Worm (Caenorhabditis elegans) whole organism, L1 larva: ENCODE measurements around the gene Y15E3A.4.
A peak's percentile ranks its signal among the peaks of the same experiment; 100 is the strongest.

Source experiments
- C16A3.4 ChIP-seq: fragments of 150-350 bp; optimal IDR thresholded peaks from 2 replicates; lab custom pipeline; 2014; ENCODE audit warnings: missing biosample characterization, missing genetic modification characterization
- alr-1 ChIP-seq: fragments of 200-800 bp; sonication (Bioruptor generic); optimal IDR thresholded peaks from 2 replicates; lab custom pipeline; 2018; ENCODE audit warnings: borderline replicate concordance, mild to moderate bottlenecking, missing genetic modification characterization, missing compliant biosample characterization
- aly-2 ChIP-seq: fragments of 150-350 bp; optimal IDR thresholded peaks from 2 replicates; lab custom pipeline; 2014; ENCODE audit warnings: missing biosample characterization, missing genetic modification characterization
- ama-1 ChIP-seq: fragments of 150-350 bp; optimal IDR thresholded peaks from 2 replicates; lab custom pipeline; 2014
- blmp-1 ChIP-seq: fragments of 150-350 bp; optimal IDR thresholded peaks from 2 replicates; lab custom pipeline; 2014; ENCODE audit warnings: missing biosample characterization, missing genetic modification characterization
- ceh-8 ChIP-seq: fragments of 200-800 bp; sonication (Bioruptor generic); optimal IDR thresholded peaks from 2 replicates; lab custom pipeline; 2018; ENCODE audit warnings: mild to moderate bottlenecking, missing genetic modification characterization, moderate library complexity, missing compliant biosample characterization
- ceh-90 ChIP-seq: sonication (generic microtip); optimal IDR thresholded peaks from 2 replicates; lab custom pipeline; 2016; ENCODE audit warnings: missing genetic modification characterization, missing compliant biosample characterization
- ces-1 ChIP-seq: fragments of 150-350 bp; optimal IDR thresholded peaks from 2 replicates; lab custom pipeline; 2014; ENCODE audit warnings: missing biosample characterization, missing genetic modification reagents, missing genetic modification characterization
- dpl-1 ChIP-seq, 3 experiments: fragments of 150-350 bp in 2 of 3; sonication (generic microtip) in 1 of 3; optimal IDR thresholded peaks; 2 replicates each; lab custom pipeline; 2014 to 2017; ENCODE audit warnings: missing biosample characterization in 3 of 3, missing genetic modification characterization in 3 of 3, missing genetic modification reagents in 3 of 3
- dsc-1 ChIP-seq: sonication (generic microtip); optimal IDR thresholded peaks from 2 replicates; lab custom pipeline; 2016; ENCODE audit warnings: mild to moderate bottlenecking, missing genetic modification characterization, missing compliant biosample characterization
- efl-1 ChIP-seq, 4 experiments: fragments of 150-350 bp; optimal IDR thresholded peaks in 3 of 4; peaks in 1 of 4; 1 replicate in 1 of 4; 2 replicates in 3 of 4; lab custom pipeline; 2014; ENCODE audit warnings: missing biosample characterization in 2 of 4, missing genetic modification characterization in 2 of 4, missing genetic modification reagents in 2 of 4
- efl-3 ChIP-seq: fragments of 200-800 bp; sonication (Bioruptor generic); optimal IDR thresholded peaks from 2 replicates; lab custom pipeline; 2018; ENCODE audit warnings: mild to moderate bottlenecking, missing genetic modification characterization, missing compliant biosample characterization
- egl-13 ChIP-seq: sonication (generic microtip); optimal IDR thresholded peaks from 2 replicates; lab custom pipeline; 2016; ENCODE audit warnings: missing genotype, missing genetic modification reagents, missing genetic modification characterization, missing compliant biosample characterization
- elt-3 ChIP-seq, 6 experiments: fragments of 150-350 bp in 1 of 6; sonication (generic microtip); optimal IDR thresholded peaks; 2 replicates each; lab custom pipeline; 2017 to 2018; ENCODE audit warnings: missing biosample characterization in 6 of 6, missing genetic modification characterization in 6 of 6, inconsistent platforms in 1 of 6
- fkh-10 ChIP-seq: sonication (generic microtip); optimal IDR thresholded peaks from 2 replicates; lab custom pipeline; 2017; ENCODE audit warnings: missing biosample characterization, missing genetic modification reagents, missing genetic modification characterization
- fkh-8 ChIP-seq: sonication (generic microtip); optimal IDR thresholded peaks from 2 replicates; lab custom pipeline; 2016; ENCODE audit warnings: mild to moderate bottlenecking, missing genetic modification characterization, missing compliant biosample characterization
- fos-1 ChIP-seq: fragments of 150-350 bp; optimal IDR thresholded peaks from 2 replicates; lab custom pipeline; 2014; ENCODE audit warnings: missing biosample characterization, missing genetic modification characterization
- grh-1 ChIP-seq: fragments of 200-800 bp; sonication (Bioruptor generic); IDR thresholded peaks from 2 replicates; pipeline ENCODE4 v1.3.6; 2022; ENCODE audit warnings: missing genetic modification reagents, missing genetic modification characterization, missing compliant biosample characterization
- hpl-2 ChIP-seq: fragments of 150-350 bp; optimal IDR thresholded peaks from 2 replicates; lab custom pipeline; 2014; ENCODE audit warnings: missing biosample characterization, missing genetic modification reagents, missing genetic modification characterization
- irx-1 ChIP-seq: sonication (generic microtip); optimal IDR thresholded peaks from 2 replicates; lab custom pipeline; 2016; ENCODE audit warnings: missing genetic modification characterization, missing compliant biosample characterization
- isw-1 ChIP-seq: fragments of 200-800 bp; sonication (Bioruptor generic); IDR thresholded peaks from 2 replicates; pipeline ENCODE4 v1.3.6; 2022; ENCODE audit warnings: missing genetic modification characterization, missing compliant biosample characterization
- jun-1 ChIP-seq: fragments of 150-350 bp; optimal IDR thresholded peaks from 2 replicates; lab custom pipeline; 2014; ENCODE audit warnings: missing biosample characterization, missing genetic modification reagents, missing genetic modification characterization
- lin-13 ChIP-seq: fragments of 150-350 bp; optimal IDR thresholded peaks from 2 replicates; lab custom pipeline; 2014; ENCODE audit warnings: missing biosample characterization, missing genetic modification reagents, missing genetic modification characterization
- lin-15B ChIP-seq: fragments of 150-350 bp; sonication (generic microtip); optimal IDR thresholded peaks from 3 replicates; lab custom pipeline; 2014; ENCODE audit warnings: missing biosample characterization, missing genetic modification characterization
- lin-39 ChIP-seq: fragments of 150-350 bp; optimal IDR thresholded peaks from 2 replicates; lab custom pipeline; 2014; ENCODE audit warnings: missing biosample characterization, missing genetic modification reagents, missing genetic modification characterization
- lir-3 ChIP-seq: sonication (generic microtip); optimal IDR thresholded peaks from 2 replicates; lab custom pipeline; 2016; ENCODE audit warnings: mild to moderate bottlenecking, missing genetic modification characterization, moderate library complexity, missing compliant biosample characterization; ENCODE audit not compliant: poor library complexity
- mef-2 ChIP-seq: fragments of 150-350 bp; optimal IDR thresholded peaks from 2 replicates; lab custom pipeline; 2014; ENCODE audit warnings: missing biosample characterization, missing genetic modification characterization
- mep-1 ChIP-seq: fragments of 150-350 bp; optimal IDR thresholded peaks from 2 replicates; lab custom pipeline; 2014; ENCODE audit warnings: missing biosample characterization, missing genetic modification characterization
- nhr-11 ChIP-seq: fragments of 150-350 bp; optimal IDR thresholded peaks from 2 replicates; lab custom pipeline; 2014; ENCODE audit warnings: missing biosample characterization, missing genetic modification characterization
- nhr-12 ChIP-seq: sonication (generic microtip); optimal IDR thresholded peaks from 2 replicates; lab custom pipeline; 2017; ENCODE audit warnings: missing biosample characterization, missing genetic modification characterization
- nhr-19 ChIP-seq: fragments of 200-800 bp; sonication (Bioruptor generic); conservative IDR thresholded peaks from 2 replicates; pipeline ENCODE4 v1.3.6; 2022; ENCODE audit warnings: missing genetic modification characterization, missing compliant biosample characterization
- nhr-237 ChIP-seq: fragments of 150-350 bp; optimal IDR thresholded peaks from 2 replicates; lab custom pipeline; 2014; ENCODE audit warnings: missing biosample characterization, missing genetic modification characterization
- nhr-28 ChIP-seq: fragments of 150-350 bp; optimal IDR thresholded peaks from 2 replicates; lab custom pipeline; 2014; ENCODE audit warnings: missing biosample characterization, missing genetic modification characterization
- nhr-71 ChIP-seq: sonication (generic microtip); optimal IDR thresholded peaks from 2 replicates; lab custom pipeline; 2016; ENCODE audit warnings: mild to moderate bottlenecking, missing genetic modification characterization, moderate library complexity, missing compliant biosample characterization
- nhr-76 ChIP-seq: sonication (generic microtip); optimal IDR thresholded peaks from 2 replicates; lab custom pipeline; 2017; ENCODE audit warnings: missing biosample characterization, missing genetic modification characterization
- nhr-84 ChIP-seq: sonication (generic microtip); optimal IDR thresholded peaks from 2 replicates; lab custom pipeline; 2017; ENCODE audit warnings: missing biosample characterization, missing genetic modification characterization
- nhr-85 ChIP-seq: sonication (generic microtip); peaks from one replicate; lab custom pipeline; 2016; ENCODE audit warnings: missing genetic modification characterization, inconsistent platforms, missing compliant biosample characterization
- nhr-90 ChIP-seq: sonication (generic microtip); optimal IDR thresholded peaks from 2 replicates; lab custom pipeline; 2016; ENCODE audit warnings: mild to moderate bottlenecking, missing genetic modification characterization, missing compliant biosample characterization; ENCODE audit not compliant: poor library complexity
- pag-3 ChIP-seq: sonication (generic microtip); optimal IDR thresholded peaks from 2 replicates; lab custom pipeline; 2017; ENCODE audit warnings: missing genetic modification characterization, mild to moderate bottlenecking, missing compliant biosample characterization, antibody characterized with exemption, borderline replicate concordance; ENCODE audit not compliant: insufficient read depth
- pqm-1 ChIP-seq: sonication (generic microtip); optimal IDR thresholded peaks from 3 replicates; lab custom pipeline; 2017; ENCODE audit warnings: missing biosample characterization, missing genetic modification characterization
- snu-23 ChIP-seq: sonication (generic microtip); optimal IDR thresholded peaks from 2 replicates; lab custom pipeline; 2016; ENCODE audit warnings: missing genetic modification characterization, missing compliant biosample characterization
- sptf-1 ChIP-seq: fragments of 150-350 bp; optimal IDR thresholded peaks from 2 replicates; lab custom pipeline; 2014; ENCODE audit warnings: missing biosample characterization, missing genetic modification characterization
- sup-37 ChIP-seq: fragments of 200-800 bp; sonication (Bioruptor generic); optimal IDR thresholded peaks from 2 replicates; lab custom pipeline; 2018; ENCODE audit warnings: mild to moderate bottlenecking, missing genetic modification characterization, missing compliant biosample characterization
- swsn-7 ChIP-seq: sonication (generic microtip); optimal IDR thresholded peaks from 2 replicates; lab custom pipeline; 2016; ENCODE audit warnings: missing genetic modification characterization, missing compliant biosample characterization
- tbx-2 ChIP-seq: sonication (generic microtip); optimal IDR thresholded peaks from 2 replicates; lab custom pipeline; 2016; ENCODE audit warnings: missing genetic modification characterization, missing compliant biosample characterization
- tlp-1 ChIP-seq: fragments of 150-350 bp; optimal IDR thresholded peaks from 2 replicates; lab custom pipeline; 2014; ENCODE audit warnings: missing biosample characterization, missing genetic modification characterization
- unc-130 ChIP-seq: fragments of 150-350 bp; optimal IDR thresholded peaks from 2 replicates; lab custom pipeline; 2017; ENCODE audit warnings: missing biosample characterization, missing genetic modification characterization, inconsistent platforms
- unc-30 ChIP-seq: sonication (generic microtip); optimal IDR thresholded peaks from 2 replicates; lab custom pipeline; 2017; ENCODE audit warnings: missing biosample characterization, missing genetic modification characterization
- unc-86 ChIP-seq: sonication (generic microtip); optimal IDR thresholded peaks from 2 replicates; lab custom pipeline; 2016; ENCODE audit warnings: missing genetic modification characterization, missing compliant biosample characterization
- vab-15 ChIP-seq: sonication (generic microtip); optimal IDR thresholded peaks from 2 replicates; lab custom pipeline; 2017; ENCODE audit warnings: missing genotype, mild to moderate bottlenecking, missing genetic modification characterization, missing compliant biosample characterization
- zag-1 ChIP-seq: fragments of 150-350 bp; optimal IDR thresholded peaks from 2 replicates; lab custom pipeline; 2014; ENCODE audit warnings: missing biosample characterization, missing genetic modification characterization
- ztf-4 ChIP-seq: fragments of 150-350 bp; optimal IDR thresholded peaks from 2 replicates; lab custom pipeline; 2014; ENCODE audit warnings: missing biosample characterization, missing genetic modification characterization

Y15E3A.4 gene

DNA sequence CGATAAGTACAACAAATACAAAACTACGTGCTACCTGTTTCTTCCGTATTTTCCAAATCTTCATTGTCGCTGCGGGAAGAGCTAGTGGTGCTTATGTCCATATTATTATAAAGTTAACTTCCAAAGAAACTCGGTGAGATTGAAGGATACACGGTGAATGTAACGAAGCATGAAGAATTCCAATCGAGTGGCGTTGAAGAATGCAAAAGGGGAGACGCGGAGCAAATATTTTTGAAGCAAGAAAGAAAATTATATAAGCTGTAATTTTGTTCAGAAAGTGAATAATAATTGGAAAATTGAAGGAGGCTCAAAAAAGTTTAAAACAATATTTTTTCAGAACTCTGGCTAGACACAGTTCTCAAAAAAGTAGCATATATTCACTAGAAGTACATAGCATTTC lies 5.1 kb upstream of the Y15E3A.4 start, which contains the start of gene Y15E3A.3:
Gene Y15E3A.3, minus strand, starts transcription at position 101 of the 400 bp plus-strand sequence.
- TF ChIP-seq jun-1 (no peak), dsc-1 (tag; lab: Kevin White, UChicago) (no peak), sptf-1 (tag; lab: Kevin White, UChicago) (no peak), mef-2 (tag; lab: Kevin White, UChicago) (no peak), nhr-11 (tag; lab: Kevin White, UChicago) (no peak), hpl-2 (GFP tag; lab: Kevin White, UChicago) (no peak), isw-1 (GFP tag; lab: Robert Waterston, UW) (no peak), nhr-90 (tag; lab: Kevin White, UChicago) (no peak), efl-3 (GFP tag; lab: Kevin White, UChicago) (no peak), zag-1 (tag; lab: Kevin White, UChicago) (no peak), aly-2 (tag; lab: Kevin White, UChicago) (no peak), ceh-90 (tag; lab: Kevin White, UChicago) (no peak), vab-15 (tag; lab: Kevin White, UChicago) (no peak), nhr-28 (tag; lab: Kevin White, UChicago) (no peak), lin-39 (no peak), alr-1 (no peak)

DNA sequence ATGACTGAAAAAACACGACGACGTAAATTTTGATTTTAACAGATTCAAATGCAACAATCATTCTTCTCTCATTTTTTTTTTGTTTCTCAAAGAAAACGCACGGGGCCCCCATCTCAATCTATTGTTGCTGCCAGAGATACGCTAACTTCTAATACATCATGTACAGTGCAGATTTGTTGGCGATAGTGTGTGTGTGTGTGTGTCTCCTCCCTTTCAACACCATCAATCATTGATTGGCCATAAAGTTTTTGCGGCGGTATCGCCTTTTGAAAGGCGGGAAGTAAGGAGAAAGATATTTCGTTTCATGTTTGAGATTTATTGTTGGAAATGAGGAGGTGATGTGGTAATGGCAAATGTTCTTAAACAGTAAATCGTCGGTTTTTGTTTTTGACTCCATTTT lies 3.5 kb upstream of the Y15E3A.4 start:
- TF ChIP-seq mep-1 (tag; lab: Kevin White, UChicago) (peak; percentile 55), ama-1 (lab: Kevin White, UChicago) (no peak), zag-1 (tag; lab: Kevin White, UChicago) (no peak), nhr-237 (no peak), nhr-71 (tag; lab: Kevin White, UChicago) (peak; percentile 54), swsn-7 (no peak), egl-13 (tag; lab: Kevin White, UChicago) (no peak), mef-2 (tag; lab: Kevin White, UChicago) (no peak), ces-1 (no peak), unc-130 (tag; lab: Kevin White, UChicago) (no peak), grh-1 (GFP tag; lab: Robert Waterston, UW) (peak; percentile 25; the same call in 1 of the 2 replicates), efl-3 (GFP tag; lab: Kevin White, UChicago) (peak; percentile 21), snu-23 (peak; percentile 71), unc-86 (tag; lab: Kevin White, UChicago) (no peak), sup-37 (GFP tag; lab: Kevin White, UChicago) (no peak), lir-3 (tag; lab: Kevin White, UChicago) (no peak), nhr-85 (tag; lab: Kevin White, UChicago) (peak; percentile 99), pqm-1 (tag; lab: Kevin White, UChicago) (no peak), fos-1 (no peak), tlp-1 (no peak), lin-15B (tag; lab: Kevin White, UChicago) (no peak), nhr-12 (tag; lab: Kevin White, UChicago) (no peak), ceh-8 (GFP tag; lab: Kevin White, UChicago) (no peak), vab-15 (tag; lab: Kevin White, UChicago) (no peak), fkh-10 (GFP tag; lab: Kevin White, UChicago) (no peak), unc-30 (no peak), efl-1 (optimal IDR thresholded peaks at IDR 0.05; lab: Kevin White, UChicago) (no peak), efl-1 (GFP tag; optimal IDR thresholded peaks at IDR 0.05 in 1 of 2; lab: Kevin White, UChicago) (no peak), dpl-1 (GFP tag; optimal IDR thresholded peaks at IDR 0.05; lab: Kevin White, UChicago) (no peak), tbx-2 (tag; lab: Kevin White, UChicago) (no peak), lin-13 (GFP tag; lab: Kevin White, UChicago) (no peak), pag-3 (no peak), nhr-84 (no peak), blmp-1 (peak; percentile 80), jun-1 (no peak), sptf-1 (tag; lab: Kevin White, UChicago) (no peak), nhr-19 (no peak; the same call in 1 of the 2 replicates), C16A3.4 (tag; lab: Kevin White, UChicago) (no peak), irx-1 (tag; lab: Kevin White, UChicago) (peak; percentile 51), fkh-8 (tag; lab: Kevin White, UChicago) (no peak), ztf-4 (tag; lab: Kevin White, UChicago) (no peak), elt-3 (tag; optimal IDR thresholded peaks at IDR 0.05; lab: Kevin White, UChicago) (peak in 3 of 6 experiments; percentile 49 to 56 (median 54)), nhr-76 (tag; lab: Kevin White, UChicago) (no peak)
